Fruit fly (Drosophila melanogaster) whole organism, wandering third instar larva: ENCODE measurements around the gene CG14742.

ENCODE experiments used
- Abd-B ChIP-seq: fragments of >200 bp; optimal IDR thresholded peaks from 2 replicates; lab custom pipeline; 2017; ENCODE audit warnings: missing biosample characterization, missing genetic modification characterization
- CG32264 ChIP-seq: fragments of 200-800 bp; sonication (Bioruptor generic); optimal IDR thresholded peaks from 2 replicates; lab custom pipeline; 2016; ENCODE audit warnings: missing biosample characterization, missing genetic modification characterization
- CG9705 ChIP-seq: fragments of 200-800 bp; sonication (Bioruptor generic); optimal IDR thresholded peaks from 2 replicates; lab custom pipeline; 2018; ENCODE audit warnings: missing biosample characterization, mild to moderate bottlenecking, missing genetic modification characterization
- CrebA ChIP-seq: fragments of 200-800 bp; sonication (Bioruptor generic); optimal IDR thresholded peaks from 2 replicates; lab custom pipeline; 2016; ENCODE audit warnings: missing biosample characterization, mild to moderate bottlenecking, missing genetic modification characterization, borderline replicate concordance
- Dfd ChIP-seq: fragments of >200 bp; optimal IDR thresholded peaks from 2 replicates; lab custom pipeline; 2017; ENCODE audit warnings: missing biosample characterization, missing genetic modification characterization
- Dif ChIP-seq: fragments of 200-275, 200-300 bp; sonication (Bioruptor generic); optimal IDR thresholded peaks from 2 replicates; lab custom pipeline; 2018; ENCODE audit warnings: missing biosample characterization, missing genetic modification characterization; ENCODE audit not compliant: partially characterized antibody
- GATAd ChIP-seq: sonication (Bioruptor generic); optimal IDR thresholded peaks from 2 replicates; lab custom pipeline; 2016; ENCODE audit warnings: missing biosample characterization, missing genetic modification characterization
- Hnf4 ChIP-seq: fragments of 200-800 bp; sonication (Bioruptor generic); optimal IDR thresholded peaks from 2 replicates; lab custom pipeline; 2016; ENCODE audit warnings: missing biosample characterization, mild to moderate bottlenecking, missing genetic modification characterization
- Hr78 ChIP-seq: fragments of >200 bp; optimal IDR thresholded peaks from 2 replicates; lab custom pipeline; 2017; ENCODE audit warnings: missing biosample characterization, missing genetic modification characterization
- Hr83 ChIP-seq: fragments of 200-300 bp; sonication (Bioruptor generic); optimal IDR thresholded peaks from 2 replicates; lab custom pipeline; 2016; ENCODE audit warnings: missing biosample characterization, mild to moderate bottlenecking, missing genetic modification characterization, moderate library complexity; ENCODE audit not compliant: poor library complexity, severe bottlenecking
- Jra ChIP-seq: sonication (Bioruptor generic); optimal IDR thresholded peaks from 2 replicates; lab custom pipeline; 2016; ENCODE audit warnings: missing biosample characterization, missing genetic modification characterization
- Mio ChIP-seq: sonication (Bioruptor generic); optimal IDR thresholded peaks from 2 replicates; lab custom pipeline; 2016; ENCODE audit warnings: missing biosample characterization, missing genetic modification characterization
- N ChIP-seq: fragments of >200 bp; optimal IDR thresholded peaks from 2 replicates; lab custom pipeline; 2018; ENCODE audit warnings: missing biosample characterization, missing external identifiers, missing genetic modification characterization
- OdsH ChIP-seq: fragments of 200-800 bp; sonication (Bioruptor generic); optimal IDR thresholded peaks from 2 replicates; lab custom pipeline; 2016; ENCODE audit warnings: missing biosample characterization, mild to moderate bottlenecking, missing genetic modification characterization
- Rel ChIP-seq, 2 experiments: fragments of 200-800 bp; sonication (Bioruptor generic) in 1 of 2; optimal IDR thresholded peaks; 2 replicates in 1 of 2; 3 replicates in 1 of 2; lab custom pipeline; 2016 to 2019; ENCODE audit warnings: mild to moderate bottlenecking in 2 of 2, missing biosample characterization in 2 of 2, missing genetic modification characterization in 2 of 2, moderate library complexity in 1 of 2
- Sp1 ChIP-seq: fragments of 200-800 bp; sonication (Bioruptor generic); optimal IDR thresholded peaks from 3 replicates; lab custom pipeline; 2019; ENCODE audit warnings: missing biosample characterization, mild to moderate bottlenecking, missing genetic modification characterization, moderate library complexity
- Vsx2 ChIP-seq: fragments of 200-300, 225-300 bp; sonication (Bioruptor generic); optimal IDR thresholded peaks from 2 replicates; lab custom pipeline; 2018; ENCODE audit warnings: missing biosample characterization, missing genetic modification characterization; ENCODE audit not compliant: partially characterized antibody
- br ChIP-seq: fragments of 200-800 bp; sonication (Bioruptor generic); optimal IDR thresholded peaks from 2 replicates; lab custom pipeline; 2016; ENCODE audit warnings: missing biosample characterization, missing genetic modification characterization
- brk ChIP-seq: fragments of 200-800 bp; sonication (Bioruptor generic); optimal IDR thresholded peaks from 2 replicates; lab custom pipeline; 2016; ENCODE audit warnings: missing biosample characterization, mild to moderate bottlenecking, missing genetic modification characterization
- dl ChIP-seq, 2 experiments: fragments of 175-275, 200-275 bp in 1 of 2; fragments of 200-275 bp in 1 of 2; sonication (Bioruptor generic); optimal IDR thresholded peaks; lab custom pipeline; 2018; ENCODE audit warnings: mild to moderate bottlenecking in 2 of 2, missing biosample characterization in 2 of 2, missing genetic modification characterization in 2 of 2, moderate library complexity in 2 of 2; ENCODE audit not compliant: partially characterized antibody in 2 of 2, insufficient read depth in 1 of 2
- dmrt93B ChIP-seq: fragments of 200-800 bp; sonication (Bioruptor generic); optimal IDR thresholded peaks from 2 replicates; lab custom pipeline; 2018; ENCODE audit warnings: missing biosample characterization, mild to moderate bottlenecking, missing genetic modification characterization
- dsf ChIP-seq: sonication (Bioruptor generic); optimal IDR thresholded peaks from 2 replicates; lab custom pipeline; 2016; ENCODE audit warnings: missing biosample characterization, missing genetic modification characterization, borderline replicate concordance
- ey ChIP-seq: fragments of 200-800 bp; sonication (Bioruptor generic); optimal IDR thresholded peaks from 2 replicates; lab custom pipeline; 2016; ENCODE audit warnings: missing biosample characterization, missing genetic modification characterization
- foxo ChIP-seq, 2 experiments: fragments of 200-800 bp; sonication (Bioruptor generic); optimal IDR thresholded peaks; 2 replicates in 1 of 2; 3 replicates in 1 of 2; lab custom pipeline; 2016 to 2017; ENCODE audit warnings: missing biosample characterization in 2 of 2, missing genetic modification characterization in 2 of 2
- fru ChIP-seq: fragments of 200-800 bp; sonication (Bioruptor generic); optimal IDR thresholded peaks from 3 replicates; lab custom pipeline; 2016; ENCODE audit warnings: missing biosample characterization, mild to moderate bottlenecking, missing genetic modification characterization
- h ChIP-seq: fragments of 200-800 bp; sonication (Bioruptor generic); optimal IDR thresholded peaks from 3 replicates; lab custom pipeline; 2016; ENCODE audit warnings: missing biosample characterization, mild to moderate bottlenecking, missing genetic modification characterization
- jim ChIP-seq: fragments of 175-275, 200-325 bp; sonication (Bioruptor generic); optimal IDR thresholded peaks from 2 replicates; lab custom pipeline; 2016; ENCODE audit warnings: missing biosample characterization, mild to moderate bottlenecking, missing genetic modification characterization
- lola ChIP-seq: fragments of >200 bp; optimal IDR thresholded peaks from 2 replicates; lab custom pipeline; 2017; ENCODE audit warnings: missing biosample characterization, missing genetic modification characterization
- pan ChIP-seq: fragments of >200 bp; optimal IDR thresholded peaks from 2 replicates; lab custom pipeline; 2017
- psq ChIP-seq: fragments of 200-800 bp; sonication (Bioruptor generic); optimal IDR thresholded peaks from 3 replicates; lab custom pipeline; 2017; ENCODE audit warnings: missing biosample characterization, mild to moderate bottlenecking, missing genetic modification characterization, moderate library complexity
- rgr ChIP-seq: fragments of 200-800 bp; sonication (Bioruptor generic); optimal IDR thresholded peaks from 3 replicates; lab custom pipeline; 2016; ENCODE audit warnings: missing biosample characterization, mild to moderate bottlenecking, missing genetic modification characterization
- sage ChIP-seq: fragments of 200-800 bp; sonication (Bioruptor generic); optimal IDR thresholded peaks from 2 replicates; lab custom pipeline; 2016; ENCODE audit warnings: missing biosample characterization, mild to moderate bottlenecking, missing genetic modification characterization
- sv ChIP-seq: fragments of 200-800 bp; sonication (Bioruptor generic); optimal IDR thresholded peaks from 3 replicates; lab custom pipeline; 2016; ENCODE audit warnings: missing biosample characterization, missing genetic modification characterization
- usp ChIP-seq: fragments of >200 bp; optimal IDR thresholded peaks from 2 replicates; lab custom pipeline; 2017; ENCODE audit warnings: missing biosample characterization, missing genetic modification characterization
- woc ChIP-seq: sonication (Bioruptor generic); optimal IDR thresholded peaks from 2 replicates; lab custom pipeline; 2016; ENCODE audit warnings: missing biosample characterization, mild to moderate bottlenecking, missing genetic modification characterization

CG14742 gene

dm6 chr3R:12253887-12254286, 39.6 kb downstream of the CG14742 start, which contains the start of gene CG3942:
TSS of gene CG3942 (plus strand) at chr3R:12254187.
- TF ChIP-seq dmrt93B (GFP tag; lab: Kevin White, UChicago): no peak
- TF ChIP-seq dl (GFP tag; optimal IDR thresholded peaks at IDR 0.05; lab: Kevin White, UChicago; ENCODE audit: insufficient read depth in 1 of 2, partially characterized antibody in 2 of 2): no peak
- TF ChIP-seq br (GFP tag; lab: Kevin White, UChicago): no peak
- no peak for TF ChIP-seq CG32264 (GFP tag; lab: Kevin White, UChicago)
- no peak for TF ChIP-seq rgr
- TF ChIP-seq psq: no peak
- no peak for TF ChIP-seq Dfd
- TF ChIP-seq Hr78 (GFP tag; lab: Kevin White, UChicago): no peak
- TF ChIP-seq woc (GFP tag; lab: Kevin White, UChicago): no peak
- no peak for TF ChIP-seq Jra (GFP tag; lab: Kevin White, UChicago)
- no peak for TF ChIP-seq Sp1
- TF ChIP-seq OdsH (GFP tag; lab: Kevin White, UChicago): no peak
- no peak for TF ChIP-seq GATAd
- TF ChIP-seq Mio (GFP tag; lab: Kevin White, UChicago): no peak
- no peak for TF ChIP-seq Hnf4 (GFP tag; lab: Kevin White, UChicago)

dm6 chr3R:12258437-12258836, 44.1 kb downstream of the CG14742 start, which contains the start of the genes CG44037 and svp:
TSS of gene CG44037 (plus strand) at chr3R:12258737.
TSS of gene svp (plus strand) at chr3R:12258737.
- TF ChIP-seq pan (lab: Kevin White, UChicago) (no peak), Abd-B (GFP tag; lab: Kevin White, UChicago) (no peak), Dif (no peak), GATAd (no peak), psq (no peak), Vsx2 (no peak), Jra (GFP tag; lab: Kevin White, UChicago) (no peak), Hr83 (GFP tag; lab: Kevin White, UChicago) (no peak), h (GFP tag; lab: Kevin White, UChicago) (no peak), usp (no peak), CG9705 (GFP tag; lab: Kevin White, UChicago) (no peak), Hr78 (GFP tag; lab: Kevin White, UChicago) (no peak), woc (GFP tag; lab: Kevin White, UChicago) (no peak), CrebA (GFP tag; lab: Kevin White, UChicago) (no peak), sv (GFP tag; lab: Kevin White, UChicago) (no peak), foxo (GFP tag; optimal IDR thresholded peaks at IDR 0.05; lab: Kevin White, UChicago) (no peak), Dfd (no peak), brk (GFP tag; lab: Kevin White, UChicago) (no peak), dl (GFP tag; optimal IDR thresholded peaks at IDR 0.05; lab: Kevin White, UChicago; ENCODE audit: insufficient read depth in 1 of 2, partially characterized antibody in 2 of 2) (no peak), OdsH (GFP tag; lab: Kevin White, UChicago) (no peak)
- TF ChIP-seq, all 38 proteins: peak for 0

dm6 chr3R:12259013-12259412, 44.7 kb downstream of the CG14742 start:
- TF ChIP-seq brk (GFP tag; lab: Kevin White, UChicago): no peak
- no peak for TF ChIP-seq Dfd
- TF ChIP-seq pan (lab: Kevin White, UChicago): no peak
- no peak for TF ChIP-seq usp
- no peak for TF ChIP-seq Rel (GFP tag; optimal IDR thresholded peaks at IDR 0.05; lab: Kevin White, UChicago)
- peak; percentile 54 for TF ChIP-seq Rel (tag; optimal IDR thresholded peaks at IDR 0.05; lab: Kevin White, UChicago)

dm6 chr3R:12259819-12260218, 45.5 kb downstream of the CG14742 start:
- TF ChIP-seq lola (GFP tag; lab: Kevin White, UChicago) (no peak), foxo (GFP tag; optimal IDR thresholded peaks at IDR 0.05; lab: Kevin White, UChicago) (no peak), CG9705 (GFP tag; lab: Kevin White, UChicago) (no peak), ey (GFP tag; lab: Kevin White, UChicago) (no peak), usp (no peak), CG32264 (GFP tag; lab: Kevin White, UChicago) (no peak), dl (GFP tag; optimal IDR thresholded peaks at IDR 0.05; lab: Kevin White, UChicago; ENCODE audit: insufficient read depth in 1 of 2, partially characterized antibody in 2 of 2) (no peak), fru (GFP tag; lab: Kevin White, UChicago) (no peak), pan (lab: Kevin White, UChicago) (no peak), dmrt93B (GFP tag; lab: Kevin White, UChicago) (no peak), OdsH (GFP tag; lab: Kevin White, UChicago) (no peak), sage (GFP tag; lab: Kevin White, UChicago) (no peak), Vsx2 (no peak), sv (GFP tag; lab: Kevin White, UChicago) (no peak), jim (GFP tag; lab: Kevin White, UChicago) (no peak), Abd-B (GFP tag; lab: Kevin White, UChicago) (no peak), N (GFP tag; lab: Kevin White, UChicago) (no peak), dsf (GFP tag; lab: Kevin White, UChicago) (no peak)
